Fruit fly (Drosophila melanogaster) whole organism, embryonic: ENCODE data around the gene Chmp1.

Source experiments
- B-H2 ChIP-seq: fragments of 200-800 bp; sonication (Bioruptor generic); optimal IDR thresholded peaks from 2 replicates; lab custom pipeline; 2018; ENCODE audit warnings: missing biosample characterization, mild to moderate bottlenecking, missing genetic modification characterization
- Bteb2 ChIP-seq: fragments of 200-800 bp; sonication (Bioruptor generic); optimal IDR thresholded peaks from 2 replicates; lab custom pipeline; 2016; ENCODE audit warnings: missing biosample characterization, missing genetic modification characterization
- CG11560 ChIP-seq: fragments of 200-800 bp; sonication (Bioruptor generic); IDR thresholded peaks from 3 replicates; pipeline ENCODE4 v1.3.6; 2022; ENCODE audit warnings: missing biosample characterization, missing genetic modification characterization
- CG11723 ChIP-seq: fragments of 200-800 bp; sonication (Bioruptor generic); optimal IDR thresholded peaks from 2 replicates; lab custom pipeline; 2017; ENCODE audit warnings: missing biosample characterization, mild to moderate bottlenecking, missing genetic modification characterization
- CG12155 ChIP-seq: fragments of 200-800 bp; sonication (Bioruptor generic); optimal IDR thresholded peaks from 3 replicates; lab custom pipeline; 2016; ENCODE audit warnings: missing biosample characterization, missing genetic modification characterization
- CG15269 ChIP-seq: fragments of 200-800 bp; sonication (Bioruptor generic); optimal IDR thresholded peaks from 2 replicates; lab custom pipeline; 2018; ENCODE audit warnings: missing biosample characterization, mild to moderate bottlenecking, missing genetic modification characterization, moderate library complexity
- CG15479 ChIP-seq: fragments of 200-800 bp; sonication (Bioruptor generic); optimal IDR thresholded peaks from 3 replicates; lab custom pipeline; 2019; ENCODE audit warnings: missing biosample characterization, mild to moderate bottlenecking, missing genetic modification characterization, moderate library complexity
- CG16813 ChIP-seq: fragments of 200-800 bp; sonication (Bioruptor generic); IDR thresholded peaks from 3 replicates; pipeline ENCODE4 v1.3.6; 2022; ENCODE audit warnings: missing biosample characterization, missing genetic modification characterization; ENCODE audit not compliant: partially characterized antibody
- CG17912 ChIP-seq: fragments of 200-800 bp; sonication (Bioruptor generic); optimal IDR thresholded peaks from 2 replicates; lab custom pipeline; 2018; ENCODE audit warnings: missing biosample characterization, mild to moderate bottlenecking, missing genetic modification characterization
- CG32767 ChIP-seq: fragments of 200-800 bp; sonication (Bioruptor generic); IDR thresholded peaks from 2 replicates; pipeline ENCODE4 v1.3.6; 2022; ENCODE audit warnings: missing biosample characterization, missing genetic modification characterization
- CG4820 ChIP-seq: fragments of 200-800 bp; sonication (Bioruptor generic); optimal IDR thresholded peaks from 3 replicates; lab custom pipeline; 2016; ENCODE audit warnings: missing biosample characterization, missing genetic modification characterization
- CG5245 ChIP-seq: fragments of 200-800 bp; sonication (Bioruptor generic); optimal IDR thresholded peaks from 3 replicates; lab custom pipeline; 2016; ENCODE audit warnings: missing biosample characterization, missing genetic modification characterization
- CG6683 ChIP-seq: fragments of 200-800 bp; sonication (Bioruptor generic); optimal IDR thresholded peaks from 2 replicates; lab custom pipeline; 2017; ENCODE audit warnings: missing biosample characterization, mild to moderate bottlenecking, missing genetic modification characterization, missing genetic modification reagents
- CG7556 ChIP-seq: fragments of 200-800 bp; sonication (Bioruptor generic); optimal IDR thresholded peaks from 2 replicates; lab custom pipeline; 2017; ENCODE audit warnings: missing biosample characterization, mild to moderate bottlenecking, missing genetic modification characterization
- CG9797 ChIP-seq: fragments of 200-800 bp; sonication (Bioruptor generic); optimal IDR thresholded peaks from 3 replicates; lab custom pipeline; 2018; ENCODE audit warnings: missing biosample characterization, mild to moderate bottlenecking, missing genetic modification characterization
- Dek ChIP-seq: fragments of 200-800 bp; sonication (Bioruptor generic); optimal IDR thresholded peaks from 3 replicates; lab custom pipeline; 2019; ENCODE audit warnings: missing biosample characterization, mild to moderate bottlenecking, missing genetic modification characterization, moderate library complexity
- E2f1 ChIP-seq: fragments of 200-800 bp; sonication (Bioruptor generic); IDR thresholded peaks from 2 replicates; pipeline ENCODE4 v1.3.6; 2022; ENCODE audit warnings: missing biosample characterization, missing genetic modification characterization
- Gug ChIP-seq: fragments of 200-800 bp; sonication (Bioruptor generic); IDR thresholded peaks from 4 replicates; pipeline ENCODE4 v1.3.6; 2022; ENCODE audit warnings: missing biosample characterization, missing genetic modification characterization
- Hsf ChIP-seq: fragments of 200-800 bp; sonication (Bioruptor generic); optimal IDR thresholded peaks from 3 replicates; lab custom pipeline; 2016; ENCODE audit warnings: missing biosample characterization, missing genetic modification characterization
- Max ChIP-seq: fragments of 200-800 bp; sonication (Bioruptor generic); optimal IDR thresholded peaks from 2 replicates; lab custom pipeline; 2016; ENCODE audit warnings: missing biosample characterization, mild to moderate bottlenecking, missing genetic modification characterization
- Mrtf ChIP-seq: fragments of 200-800 bp; sonication (Bioruptor generic); IDR thresholded peaks from 3 replicates; pipeline ENCODE4 v1.3.6; 2022; ENCODE audit warnings: missing biosample characterization, missing genetic modification characterization
- Scr ChIP-seq: fragments of 200-800 bp; sonication (Bioruptor generic); IDR thresholded peaks from 2 replicates; pipeline ENCODE4 v1.3.6; 2022; ENCODE audit warnings: missing biosample characterization, missing genetic modification characterization; ENCODE audit not compliant: partially characterized antibody
- Stat92E ChIP-seq, 3 experiments: fragments of >200 bp in 2 of 3; fragments of 200-800 bp in 1 of 3; sonication (Bioruptor generic) in 1 of 3; optimal IDR thresholded peaks; 2 replicates each; lab custom pipeline; 2017 to 2019; ENCODE audit warnings: missing biosample characterization in 3 of 3, missing genetic modification characterization in 3 of 3, mild to moderate bottlenecking in 1 of 3, moderate library complexity in 1 of 3
- Xrp1 ChIP-seq: fragments of 200-800 bp; sonication (Bioruptor generic); IDR thresholded peaks from 2 replicates; pipeline ENCODE4 v1.3.6; 2022; ENCODE audit warnings: missing biosample characterization, missing genetic modification characterization
- al ChIP-seq: fragments of 200-800 bp; sonication (Bioruptor generic); IDR thresholded peaks from 2 replicates; pipeline ENCODE4 v1.3.6; 2022; ENCODE audit warnings: missing biosample characterization, missing genetic modification characterization
- aop ChIP-seq: fragments of 200-800 bp; sonication (Bioruptor generic); IDR thresholded peaks from 2 replicates; pipeline ENCODE4 v1.3.6; 2022; ENCODE audit warnings: missing biosample characterization, missing genetic modification characterization
- croc ChIP-seq: fragments of 200-800 bp; sonication (Bioruptor generic); conservative IDR thresholded peaks from 3 replicates; pipeline ENCODE4 v1.3.6; 2022; ENCODE audit warnings: missing biosample characterization, missing genetic modification characterization
- crp ChIP-seq, 2 experiments: fragments of 200-800 bp; sonication (Bioruptor generic); optimal IDR thresholded peaks; 2 replicates in 1 of 2; 3 replicates in 1 of 2; lab custom pipeline; 2017; ENCODE audit warnings: missing biosample characterization in 2 of 2, missing genetic modification characterization in 2 of 2, mild to moderate bottlenecking in 1 of 2, moderate library complexity in 1 of 2
- dm ChIP-seq: fragments of 200-800 bp; sonication (Bioruptor generic); optimal IDR thresholded peaks from 3 replicates; lab custom pipeline; 2016; ENCODE audit warnings: missing biosample characterization, missing genetic modification characterization
- emc ChIP-seq: fragments of 200-800 bp; sonication (Bioruptor generic); optimal IDR thresholded peaks from 2 replicates; lab custom pipeline; 2016; ENCODE audit warnings: missing biosample characterization, missing genetic modification characterization
- eve ChIP-seq, 2 experiments: fragments of >200 bp; optimal IDR thresholded peaks; 2 replicates each; lab custom pipeline; 2017; ENCODE audit warnings: missing biosample characterization in 2 of 2, missing genetic modification characterization in 2 of 2
- jumu ChIP-seq: fragments of 200-800 bp; sonication (Bioruptor generic); optimal IDR thresholded peaks from 3 replicates; lab custom pipeline; 2016; ENCODE audit warnings: missing biosample characterization, missing genetic modification characterization
- odd ChIP-seq: fragments of 200-800 bp; sonication (Bioruptor generic); optimal IDR thresholded peaks from 2 replicates; lab custom pipeline; 2017; ENCODE audit warnings: missing biosample characterization, mild to moderate bottlenecking, missing genetic modification characterization
- pb ChIP-seq: fragments of 200-800 bp; sonication (Bioruptor generic); optimal IDR thresholded peaks from 3 replicates; lab custom pipeline; 2016; ENCODE audit warnings: missing biosample characterization, missing genetic modification characterization
- pzg ChIP-seq: fragments of 200-800 bp; sonication (Bioruptor generic); optimal IDR thresholded peaks from 3 replicates; lab custom pipeline; 2018; ENCODE audit warnings: missing biosample characterization, mild to moderate bottlenecking, missing genetic modification characterization, moderate library complexity
- ro ChIP-seq: fragments of 200-800 bp; sonication (Bioruptor generic); IDR thresholded peaks from 2 replicates; pipeline ENCODE4 v1.3.6; 2022; ENCODE audit warnings: missing biosample characterization, missing genetic modification characterization
- run ChIP-seq: fragments of 200-800 bp; sonication (Bioruptor generic); optimal IDR thresholded peaks from 3 replicates; lab custom pipeline; 2018; ENCODE audit warnings: missing biosample characterization, mild to moderate bottlenecking, missing genetic modification characterization
- scrt ChIP-seq: fragments of 200-800 bp; sonication (Bioruptor generic); optimal IDR thresholded peaks from 2 replicates; lab custom pipeline; 2018; ENCODE audit warnings: missing biosample characterization, mild to moderate bottlenecking, missing genetic modification characterization, moderate library complexity
- sd ChIP-seq: fragments of 200-800 bp; sonication (Bioruptor generic); optimal IDR thresholded peaks from 3 replicates; lab custom pipeline; 2018; ENCODE audit warnings: missing biosample characterization, mild to moderate bottlenecking, missing genetic modification characterization, moderate library complexity
- seq ChIP-seq: fragments of 200-800 bp; sonication (Bioruptor generic); IDR thresholded peaks from 2 replicates; pipeline ENCODE4 v1.3.6; 2022; ENCODE audit warnings: missing biosample characterization, missing genetic modification characterization
- slou ChIP-seq: fragments of 200-800 bp; sonication (Bioruptor generic); optimal IDR thresholded peaks from 3 replicates; lab custom pipeline; 2016; ENCODE audit warnings: missing biosample characterization, missing genetic modification characterization
- ssp ChIP-seq: fragments of 200-800 bp; sonication (Bioruptor generic); IDR thresholded peaks from 2 replicates; pipeline ENCODE4 v1.3.6; 2022; ENCODE audit warnings: missing biosample characterization, missing genetic modification characterization
- ttk ChIP-seq: fragments of 200-800 bp; sonication (Bioruptor generic); IDR thresholded peaks from 2 replicates; pipeline ENCODE4 v2.1.2; 2022; ENCODE audit warnings: missing biosample characterization, missing genetic modification characterization
- tup ChIP-seq: fragments of 200-800 bp; sonication (Bioruptor generic); optimal IDR thresholded peaks from 2 replicates; lab custom pipeline; 2016; ENCODE audit warnings: missing biosample characterization, mild to moderate bottlenecking, missing genetic modification characterization, moderate library complexity
- unpg ChIP-seq: fragments of 200-800 bp; sonication (Bioruptor generic); optimal IDR thresholded peaks from 3 replicates; lab custom pipeline; 2018; ENCODE audit warnings: missing biosample characterization, mild to moderate bottlenecking, missing genetic modification characterization, moderate library complexity
- vfl ChIP-seq: fragments of 200-800 bp; sonication (Bioruptor generic); optimal IDR thresholded peaks from 2 replicates; lab custom pipeline; 2016; ENCODE audit warnings: missing biosample characterization, missing genetic modification characterization
- zen ChIP-seq: fragments of 200-800 bp; sonication (Bioruptor generic); optimal IDR thresholded peaks from 3 replicates; lab custom pipeline; 2018; ENCODE audit warnings: missing biosample characterization, mild to moderate bottlenecking, missing genetic modification characterization, moderate library complexity
- zfh1 ChIP-seq: fragments of 200-800 bp; sonication (Bioruptor generic); IDR thresholded peaks from 3 replicates; pipeline ENCODE4 v1.3.6; 2022; ENCODE audit warnings: missing biosample characterization, missing genetic modification characterization

The Chmp1 gene

dm6 chr3L:18640584-18641527 lies 43.0 kb downstream of the Chmp1 start (continued):
- TF ChIP-seq CG11723 (peak; percentile 72), CG32767 (GFP tag; lab: Robert Waterston, UW) (peak; percentile 91), scrt (GFP tag; lab: Kevin White, UChicago) (peak; percentile 82), CG9797 (GFP tag; lab: Kevin White, UChicago) (no peak), ssp (GFP tag; lab: Robert Waterston, UW) (peak; percentile 90), Hsf (GFP tag; lab: Kevin White, UChicago) (peak; percentile 96), pzg (GFP tag; lab: Kevin White, UChicago) (peak; percentile 26), jumu (GFP tag; lab: Kevin White, UChicago) (peak; percentile 72), CG7556 (GFP tag; lab: Kevin White, UChicago) (peak; percentile 98), Dek (tag; lab: Kevin White, UChicago) (peak; percentile 90), Bteb2 (GFP tag; lab: Kevin White, UChicago) (peak; percentile 96), ttk (peak; percentile 98), CG15269 (tag; lab: Kevin White, UChicago) (peak; percentile 95), CG4820 (peak; percentile 90), aop (GFP tag; lab: Robert Waterston, UW) (peak; percentile 91), crp (GFP tag; optimal IDR thresholded peaks at IDR 0.05; lab: Kevin White, UChicago) (peak in 1 of 2 experiments; percentile 68), CG15479 (GFP tag; lab: Kevin White, UChicago) (peak; percentile 22), Scr (GFP tag; lab: Robert Waterston, UW) (no peak), al (GFP tag; lab: Robert Waterston, UW) (peak; percentile 98), E2f1 (GFP tag; lab: Robert Waterston, UW) (peak; percentile 97), ro (GFP tag; lab: Robert Waterston, UW) (peak; percentile 94), dm (GFP tag; lab: Kevin White, UChicago) (peak; percentile 83), Xrp1 (GFP tag; lab: Robert Waterston, UW) (peak; percentile 95), CG11560 (tag; lab: Robert Waterston, UW) (peak; percentile 92), B-H2 (GFP tag; lab: Kevin White, UChicago) (peak; percentile 98), emc (GFP tag; lab: Kevin White, UChicago) (peak; percentile 93), Gug (peak; percentile 95), unpg (peak; percentile 93), seq (peak; percentile 95), run (peak; percentile 91), sd (tag; lab: Kevin White, UChicago) (peak; percentile 62), Mrtf (GFP tag; lab: Robert Waterston, UW) (peak; percentile 98), vfl (GFP tag; lab: Kevin White, UChicago) (no peak), odd (GFP tag; lab: Kevin White, UChicago) (peak; percentile 85), CG6683 (peak; percentile 88), slou (GFP tag; lab: Kevin White, UChicago) (peak; percentile 87), Max (peak; percentile 80), pb (GFP tag; lab: Kevin White, UChicago) (peak; percentile 80), eve (GFP tag; optimal IDR thresholded peaks at IDR 0.05; lab: Kevin White, UChicago) (peak in 1 of 2 experiments; percentile 92), CG16813 (GFP tag; lab: Robert Waterston, UW) (no peak), zfh1 (peak; percentile 98), CG12155 (GFP tag; lab: Kevin White, UChicago) (peak; percentile 93), CG5245 (GFP tag; lab: Kevin White, UChicago) (peak; percentile 90), croc (GFP tag; lab: Robert Waterston, UW) (peak; percentile 84), tup (GFP tag; lab: Kevin White, UChicago) (peak; percentile 72), CG17912 (GFP tag; lab: Kevin White, UChicago) (peak; percentile 67), zen (tag; lab: Kevin White, UChicago) (peak; percentile 76), Stat92E (GFP tag; optimal IDR thresholded peaks at IDR 0.05; lab: Kevin White, UChicago) (no peak)
